Worm (Caenorhabditis elegans): ENCODE data around the gene snu-66.

ce11 chrV:7555875-7556274 is 19.6 kb downstream of the snu-66 start:
- TF ChIP-seq sptf-1 (tag; optimal IDR thresholded peaks at IDR 0.05) = no peak
- no peak for TF ChIP-seq elt-3 (tag; optimal IDR thresholded peaks at IDR 0.05)
- TF ChIP-seq nhr-12 (tag; optimal IDR thresholded peaks at IDR 0.05) = no peak
- no peak for TF ChIP-seq unc-62 (GFP tag; optimal IDR thresholded peaks at IDR 0.05)
- TF ChIP-seq nhr-237 (tag; optimal IDR thresholded peaks at IDR 0.05) = no peak
- TF ChIP-seq elt-1 (tag; optimal IDR thresholded peaks at IDR 0.05; ENCODE audit: borderline replicate concordance, insufficient read depth) = no peak
- TF ChIP-seq snpc-4 (tag; optimal IDR thresholded peaks at IDR 0.05) = no peak
- TF ChIP-seq pha-4 (tag; optimal IDR thresholded peaks at IDR 0.05) = no peak
- no peak for TF ChIP-seq mep-1 (tag; optimal IDR thresholded peaks at IDR 0.05)
- TF ChIP-seq nhr-28 (tag; optimal IDR thresholded peaks at IDR 0.05) = no peak
- TF ChIP-seq blmp-1 (tag; optimal IDR thresholded peaks at IDR 0.05) = no peak

All from whole organism, mixed stage, embryonic.